Worm (Caenorhabditis elegans) whole organism, mixed stage, embryonic: Measurements from ENCODE around the gene Y57G11C.20.

Experiments used
- M03D4.4 ChIP-seq: sonication (generic microtip); optimal IDR thresholded peaks from 2 replicates; lab custom pipeline; 2017; ENCODE audit warnings: mild to moderate bottlenecking, missing genetic modification characterization, missing compliant biosample characterization
- bed-3 ChIP-seq: fragments of 200-800 bp; sonication (Bioruptor generic); optimal IDR thresholded peaks from 3 replicates; lab custom pipeline; 2018; ENCODE audit warnings: mild to moderate bottlenecking, missing genetic modification characterization, moderate library complexity, missing compliant biosample characterization
- blmp-1 ChIP-seq: fragments of 150-350 bp; optimal IDR thresholded peaks from 2 replicates; lab custom pipeline; 2014; ENCODE audit warnings: missing biosample characterization, missing genetic modification characterization
- ceh-39 ChIP-seq: fragments of 150-350 bp; optimal IDR thresholded peaks from 2 replicates; lab custom pipeline; 2014; ENCODE audit warnings: missing biosample characterization, missing genetic modification characterization
- ceh-43 ChIP-seq: fragments of 200-800 bp; sonication (Bioruptor generic); optimal IDR thresholded peaks from 2 replicates; lab custom pipeline; 2018; ENCODE audit warnings: mild to moderate bottlenecking, missing genetic modification characterization, moderate library complexity, missing compliant biosample characterization
- ceh-83 ChIP-seq: fragments of 200-800 bp; sonication (Bioruptor generic); optimal IDR thresholded peaks from 2 replicates; lab custom pipeline; 2018; ENCODE audit warnings: mild to moderate bottlenecking, missing genetic modification characterization, missing compliant biosample characterization
- ces-1 ChIP-seq: fragments of 150-350 bp; optimal IDR thresholded peaks from 2 replicates; lab custom pipeline; 2014; ENCODE audit warnings: missing biosample characterization, missing genetic modification reagents, missing genetic modification characterization
- cnd-1 ChIP-seq: fragments of 200-800 bp; sonication (Bioruptor generic); optimal IDR thresholded peaks from 2 replicates; lab custom pipeline; 2018; ENCODE audit warnings: mild to moderate bottlenecking, missing genetic modification characterization, missing compliant biosample characterization
- drap-1 ChIP-seq: fragments of 200-800 bp; sonication (Bioruptor generic); optimal IDR thresholded peaks from 3 replicates; lab custom pipeline; 2018; ENCODE audit warnings: mild to moderate bottlenecking, missing genetic modification characterization, missing compliant biosample characterization
- elt-1 ChIP-seq: sonication (generic microtip); optimal IDR thresholded peaks from 2 replicates; lab custom pipeline; 2017; ENCODE audit warnings: missing genetic modification characterization, mild to moderate bottlenecking, missing compliant biosample characterization, antibody characterized with exemption, moderate library complexity, borderline replicate concordance; ENCODE audit not compliant: insufficient read depth
- elt-3 ChIP-seq: fragments of 150-350 bp; optimal IDR thresholded peaks from 2 replicates; lab custom pipeline; 2014; ENCODE audit warnings: missing biosample characterization, missing genetic modification characterization
- flh-1 ChIP-seq: fragments of 200-800 bp; sonication (Bioruptor generic); optimal IDR thresholded peaks from 2 replicates; lab custom pipeline; 2018; ENCODE audit warnings: mild to moderate bottlenecking, missing genetic modification characterization, moderate library complexity, missing compliant biosample characterization
- ham-2 ChIP-seq: fragments of 200-800 bp; sonication (Bioruptor generic); optimal IDR thresholded peaks from 2 replicates; lab custom pipeline; 2018; ENCODE audit warnings: mild to moderate bottlenecking, missing genetic modification characterization, missing compliant biosample characterization
- lin-13 ChIP-seq: fragments of 150-350 bp; optimal IDR thresholded peaks from 2 replicates; lab custom pipeline; 2014; ENCODE audit warnings: missing biosample characterization, missing genetic modification characterization
- lsy-2 ChIP-seq: fragments of 150-350 bp; optimal IDR thresholded peaks from 2 replicates; lab custom pipeline; 2014; ENCODE audit warnings: missing biosample characterization, missing genetic modification characterization
- mab-5 ChIP-seq: fragments of 150-350 bp; optimal IDR thresholded peaks from 2 replicates; lab custom pipeline; 2014; ENCODE audit warnings: missing biosample characterization, missing genetic modification characterization
- mep-1 ChIP-seq: fragments of 150-350 bp; optimal IDR thresholded peaks from 2 replicates; lab custom pipeline; 2017; ENCODE audit warnings: missing biosample characterization, missing genetic modification reagents, missing genetic modification characterization, inconsistent platforms
- mls-2 ChIP-seq: sonication (generic microtip); optimal IDR thresholded peaks from 2 replicates; lab custom pipeline; 2016; ENCODE audit warnings: mild to moderate bottlenecking, missing genetic modification characterization, moderate library complexity, missing compliant biosample characterization
- nhr-12 ChIP-seq: fragments of 150-350 bp; optimal IDR thresholded peaks from 2 replicates; lab custom pipeline; 2014; ENCODE audit warnings: missing biosample characterization, missing genetic modification characterization
- nhr-2 ChIP-seq: fragments of 150-350 bp; optimal IDR thresholded peaks from 2 replicates; lab custom pipeline; 2014; ENCODE audit warnings: missing biosample characterization, missing genetic modification characterization
- nhr-28 ChIP-seq: fragments of 150-350 bp; optimal IDR thresholded peaks from 2 replicates; lab custom pipeline; 2014; ENCODE audit warnings: missing biosample characterization, missing genetic modification characterization
- nhr-76 ChIP-seq: sonication (generic microtip); optimal IDR thresholded peaks from 2 replicates; lab custom pipeline; 2017; ENCODE audit warnings: missing biosample characterization, missing genetic modification characterization
- pha-4 ChIP-seq: fragments of 150-350 bp; optimal IDR thresholded peaks from 2 replicates; lab custom pipeline; 2018; ENCODE audit warnings: missing biosample characterization, missing genetic modification reagents, missing genetic modification characterization
- sem-2 ChIP-seq: fragments of 200-800 bp; sonication (Bioruptor generic); optimal IDR thresholded peaks from 2 replicates; lab custom pipeline; 2018; ENCODE audit warnings: mild to moderate bottlenecking, missing genetic modification characterization, missing compliant biosample characterization
- snpc-4 ChIP-seq: fragments of 150-350 bp; optimal IDR thresholded peaks from 2 replicates; lab custom pipeline; 2014; ENCODE audit warnings: missing biosample characterization, missing genetic modification characterization
- sptf-1 ChIP-seq: sonication (generic microtip); optimal IDR thresholded peaks from 2 replicates; lab custom pipeline; 2017; ENCODE audit warnings: mild to moderate bottlenecking, missing genetic modification characterization, moderate library complexity, missing compliant biosample characterization
- tbx-8 ChIP-seq: fragments of 200-800 bp; sonication (Bioruptor generic); optimal IDR thresholded peaks from 2 replicates; lab custom pipeline; 2018; ENCODE audit warnings: mild to moderate bottlenecking, missing genetic modification characterization, moderate library complexity, missing compliant biosample characterization
- unc-120 ChIP-seq: sonication (generic microtip); optimal IDR thresholded peaks from 2 replicates; lab custom pipeline; 2017; ENCODE audit warnings: missing genetic modification characterization, missing compliant biosample characterization; ENCODE audit not compliant: poor library complexity, severe bottlenecking
- unc-39 ChIP-seq: fragments of 150-350 bp; optimal IDR thresholded peaks from 2 replicates; lab custom pipeline; 2014; ENCODE audit warnings: missing biosample characterization, missing genetic modification characterization
- unc-62 ChIP-seq: fragments of 150-350 bp; optimal IDR thresholded peaks from 2 replicates; lab custom pipeline; 2014; ENCODE audit warnings: missing biosample characterization, missing genetic modification reagents, missing genetic modification characterization
- zip-8 ChIP-seq: fragments of 150-350 bp; optimal IDR thresholded peaks from 2 replicates; lab custom pipeline; 2014; ENCODE audit warnings: missing biosample characterization, missing genetic modification characterization
- ztf-11 ChIP-seq: fragments of 150-350 bp; optimal IDR thresholded peaks from 2 replicates; lab custom pipeline; 2014; ENCODE audit warnings: missing biosample characterization, missing genetic modification characterization

The Y57G11C.20 gene

ce11 chrIV:14879184-14879583 lies 36.0 kb downstream of the Y57G11C.20 start, which contains the start of gene eps-8:
TSS of gene eps-8 (plus strand) at chrIV:14879484.
- TF ChIP-seq mep-1 (tag; lab: Kevin White, UChicago) (no peak), sptf-1 (tag; lab: Kevin White, UChicago) (no peak), tbx-8 (GFP tag; lab: Kevin White, UChicago) (no peak), blmp-1 (tag; lab: Kevin White, UChicago) (no peak), pha-4 (tag; lab: Kevin White, UChicago) (no peak), mls-2 (tag; lab: Kevin White, UChicago) (no peak), snpc-4 (tag; lab: Kevin White, UChicago) (no peak), mab-5 (tag; lab: Kevin White, UChicago) (no peak), bed-3 (GFP tag; lab: Kevin White, UChicago) (no peak), nhr-28 (no peak), elt-1 (tag; lab: Kevin White, UChicago) (no peak), unc-39 (tag; lab: Kevin White, UChicago) (no peak), lin-13 (tag; lab: Kevin White, UChicago) (no peak), cnd-1 (tag; lab: Kevin White, UChicago) (no peak)

DNA sequence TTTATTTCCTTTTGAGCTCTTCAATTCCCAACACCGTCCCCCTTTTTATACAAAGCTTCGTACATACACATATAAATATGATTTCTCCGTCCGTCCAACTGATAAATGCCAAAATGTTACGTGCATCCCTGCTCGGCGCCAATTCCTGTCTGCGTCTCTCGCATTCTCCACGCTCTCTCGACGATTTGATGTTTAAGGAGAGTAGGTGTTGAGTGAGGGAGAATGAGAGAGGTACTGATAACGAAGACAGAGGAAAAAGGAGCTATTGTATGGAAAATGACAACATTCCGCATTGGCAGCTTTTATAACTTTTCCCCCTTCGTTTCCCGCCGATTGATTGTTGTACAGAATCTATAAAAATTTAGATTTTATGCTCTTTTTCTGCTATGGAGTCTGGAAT lies 40.6 kb downstream of the Y57G11C.20 start:
- TF ChIP-seq nhr-76 (tag; lab: Kevin White, UChicago) (no peak), lin-13 (tag; lab: Kevin White, UChicago) (no peak), zip-8 (tag; lab: Kevin White, UChicago) (no peak), flh-1 (no peak), ces-1 (GFP tag; lab: Kevin White, UChicago) (no peak), elt-1 (tag; lab: Kevin White, UChicago) (no peak)

- TF ChIP-seq sem-2 (GFP tag; lab: Kevin White, UChicago) (no peak), sptf-1 (tag; lab: Kevin White, UChicago) (no peak), unc-62 (GFP tag; lab: Kevin White, UChicago) (no peak), mep-1 (tag; lab: Kevin White, UChicago) (no peak), pha-4 (tag; lab: Kevin White, UChicago) (no peak), ham-2 (no peak), mls-2 (tag; lab: Kevin White, UChicago) (no peak), mab-5 (tag; lab: Kevin White, UChicago) (no peak)
- TF ChIP-seq, all 35 proteins: peak for 0
Measured at ce11 chrIV:14885584-14885983, 42.4 kb downstream of the Y57G11C.20 start.

- TF ChIP-seq lin-13 (tag; lab: Kevin White, UChicago) (no peak), unc-120 (no peak), mls-2 (tag; lab: Kevin White, UChicago) (no peak), lsy-2 (no peak), cnd-1 (tag; lab: Kevin White, UChicago) (no peak), nhr-12 (no peak), ces-1 (GFP tag; lab: Kevin White, UChicago) (no peak), ham-2 (no peak), snpc-4 (tag; lab: Kevin White, UChicago) (no peak), sem-2 (GFP tag; lab: Kevin White, UChicago) (no peak), nhr-2 (tag; lab: Kevin White, UChicago) (no peak), elt-3 (tag; lab: Kevin White, UChicago) (no peak), nhr-28 (no peak), ceh-83 (GFP tag; lab: Kevin White, UChicago) (no peak), nhr-76 (tag; lab: Kevin White, UChicago) (no peak), ceh-39 (tag; lab: Kevin White, UChicago) (no peak)
Measured at ce11 chrIV:14888889-14889664, 45.9 kb downstream of the Y57G11C.20 start.

ce11 chrIV:14890914-14891313 lies 47.8 kb downstream of the Y57G11C.20 start:
- TF ChIP-seq mab-5 (tag; lab: Kevin White, UChicago) = no peak
- no peak for TF ChIP-seq ztf-11
- TF ChIP-seq ces-1 (GFP tag; lab: Kevin White, UChicago) = no peak
- no peak for TF ChIP-seq pha-4 (tag; lab: Kevin White, UChicago)
- TF ChIP-seq ceh-39 (tag; lab: Kevin White, UChicago) = no peak
- no peak for TF ChIP-seq drap-1 (GFP tag; lab: Kevin White, UChicago)
- no peak for TF ChIP-seq nhr-12
- TF ChIP-seq unc-39 (tag; lab: Kevin White, UChicago) = no peak
- no peak for TF ChIP-seq ceh-43 (GFP tag; lab: Kevin White, UChicago)
- no peak for TF ChIP-seq M03D4.4 (tag; lab: Kevin White, UChicago)
- no peak for TF ChIP-seq zip-8 (tag; lab: Kevin White, UChicago)
